Worm (Caenorhabditis elegans): ENCODE results near the gene C04E12.2.

DNA sequence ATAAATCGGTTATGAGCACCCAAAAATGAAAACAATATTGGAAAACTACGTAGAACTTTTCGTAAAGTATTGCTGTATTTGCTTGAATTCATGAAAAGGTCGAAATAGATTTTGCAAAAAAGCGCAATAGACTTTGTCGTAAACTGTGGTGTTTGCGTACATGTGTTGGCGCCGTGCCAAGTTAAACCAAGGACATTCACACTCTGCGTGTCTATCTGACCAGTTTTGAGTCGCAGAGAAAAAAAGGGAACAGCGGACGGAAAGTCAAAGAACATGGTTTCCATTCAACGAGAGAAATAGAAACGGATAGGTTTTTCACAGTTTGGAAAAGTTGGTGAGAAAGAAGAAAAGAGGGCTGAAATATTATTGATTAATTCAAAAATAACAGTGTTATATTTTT, 23.1 kb downstream of the C04E12.2 start:
- TF ChIP-seq B0310.2 (tag; optimal IDR thresholded peaks at IDR 0.05) (no peak), flt-1 (GFP tag; IDR thresholded peaks at IDR 0.05) (no peak), sea-1 (GFP tag; conservative IDR thresholded peaks at IDR 0.05) (no peak), ama-1 (optimal IDR thresholded peaks at IDR 0.05) (no peak), tbx-37 (GFP tag; conservative IDR thresholded peaks at IDR 0.05) (no peak), tbx-11 (GFP tag; IDR thresholded peaks at IDR 0.05) (no peak), F13C5.2 (tag; optimal IDR thresholded peaks at IDR 0.05) (no peak), scrt-1 (GFP tag; IDR thresholded peaks at IDR 0.05) (no peak), hmg-4 (GFP tag; optimal IDR thresholded peaks at IDR 0.05) (no peak), hmbx-1 (tag; optimal IDR thresholded peaks at IDR 0.05) (no peak), pes-1 (GFP tag; IDR thresholded peaks at IDR 0.05) (no peak), hnd-1 (tag; optimal IDR thresholded peaks at IDR 0.05) (no peak), ceh-13 (GFP tag; optimal IDR thresholded peaks at IDR 0.05) (no peak)
